Fruit fly (Drosophila melanogaster) whole organism, adult: ENCODE results near the gene cbt.
A peak's percentile ranks its signal among the peaks of the same experiment; 100 is the strongest.

Experiments
- CG11617 ChIP-seq: fragments of 200-800 bp; sonication (Bioruptor generic); optimal IDR thresholded peaks from 2 replicates; lab custom pipeline; 2017; ENCODE audit warnings: mild to moderate bottlenecking, missing biosample characterization, missing genetic modification reagents, missing genetic modification characterization
- CG12768 ChIP-seq: fragments of 200-800 bp; sonication (Bioruptor generic); optimal IDR thresholded peaks from 2 replicates; lab custom pipeline; 2017; ENCODE audit warnings: missing biosample characterization, missing genetic modification characterization, mild to moderate bottlenecking, moderate library complexity, missing genetic modification reagents
- CG14711 ChIP-seq: fragments of 200-800 bp; sonication (Bioruptor generic); optimal IDR thresholded peaks from 2 replicates; lab custom pipeline; 2018; ENCODE audit warnings: missing biosample characterization, mild to moderate bottlenecking, missing genetic modification characterization, moderate library complexity
- CG1620 ChIP-seq: fragments of 200-800 bp; sonication (Bioruptor generic); optimal IDR thresholded peaks from 2 replicates; lab custom pipeline; 2016; ENCODE audit warnings: missing biosample characterization, missing genetic modification characterization
- CG33017 ChIP-seq: fragments of 200-800 bp; sonication (Bioruptor generic); optimal IDR thresholded peaks from 2 replicates; lab custom pipeline; 2018; ENCODE audit warnings: missing biosample characterization, mild to moderate bottlenecking, missing genetic modification characterization, moderate library complexity
- CG5204 ChIP-seq: fragments of 200-800 bp; sonication (Bioruptor generic); optimal IDR thresholded peaks from 2 replicates; lab custom pipeline; 2016; ENCODE audit warnings: missing biosample characterization, missing genetic modification characterization
- CG7045 ChIP-seq: fragments of 200-800 bp; sonication (Bioruptor generic); optimal IDR thresholded peaks from 2 replicates; lab custom pipeline; 2017; ENCODE audit warnings: missing biosample characterization, mild to moderate bottlenecking, missing genetic modification characterization
- CG7101 ChIP-seq: fragments of 200-800 bp; sonication (Bioruptor generic); optimal IDR thresholded peaks from 2 replicates; lab custom pipeline; 2018; ENCODE audit warnings: missing biosample characterization, mild to moderate bottlenecking, missing genetic modification characterization, moderate library complexity
- Clk ChIP-seq: fragments of 200-800 bp; sonication (Bioruptor generic); optimal IDR thresholded peaks from 2 replicates; lab custom pipeline; 2017; ENCODE audit warnings: missing biosample characterization, missing genetic modification characterization
- Crg-1 ChIP-seq: fragments of 200-800 bp; sonication (Bioruptor generic); optimal IDR thresholded peaks from 2 replicates; lab custom pipeline; 2016; ENCODE audit warnings: missing biosample characterization, missing genetic modification characterization
- Hr96 ChIP-seq: fragments of 200-800 bp; sonication (Bioruptor generic); optimal IDR thresholded peaks from 2 replicates; lab custom pipeline; 2016; ENCODE audit warnings: missing biosample characterization, missing genetic modification characterization
- Mnt ChIP-seq: fragments of 200-800 bp; sonication (Bioruptor generic); optimal IDR thresholded peaks from 2 replicates; lab custom pipeline; 2016; ENCODE audit warnings: missing biosample characterization, mild to moderate bottlenecking, missing genetic modification characterization
- bab1 ChIP-seq: fragments of 200-800 bp; sonication (Bioruptor generic); optimal IDR thresholded peaks from 3 replicates; lab custom pipeline; 2019; ENCODE audit warnings: missing biosample characterization, mild to moderate bottlenecking, missing genetic modification characterization, moderate library complexity
- cic ChIP-seq: fragments of 200-800 bp; sonication (Bioruptor generic); optimal IDR thresholded peaks from 2 replicates; lab custom pipeline; 2017; ENCODE audit warnings: missing biosample characterization, mild to moderate bottlenecking, missing genetic modification characterization, moderate library complexity
- cnc ChIP-seq, 2 experiments: fragments of >200 bp; optimal IDR thresholded peaks; 2 replicates each; lab custom pipeline; 2017
- kay ChIP-seq: fragments of 200-800 bp; sonication (Bioruptor generic); peaks from one replicate; lab custom pipeline; 2016; ENCODE audit warnings: missing biosample characterization, missing genetic modification characterization, borderline replicate concordance
- ovo ChIP-seq: fragments of 200-800 bp; sonication (Bioruptor generic); optimal IDR thresholded peaks from 2 replicates; lab custom pipeline; 2016; ENCODE audit warnings: missing biosample characterization, missing genetic modification characterization
- pad ChIP-seq: fragments of 200-800 bp; sonication (Bioruptor generic); optimal IDR thresholded peaks from 3 replicates; lab custom pipeline; 2017; ENCODE audit warnings: missing biosample characterization, missing genetic modification characterization, mild to moderate bottlenecking, moderate library complexity, missing genetic modification reagents
- tj ChIP-seq: fragments of 200-800 bp; sonication (Bioruptor generic); optimal IDR thresholded peaks from 3 replicates; lab custom pipeline; 2017; ENCODE audit warnings: missing biosample characterization, mild to moderate bottlenecking, missing genetic modification characterization, moderate library complexity
- toe ChIP-seq: fragments of 200-800 bp; sonication (Bioruptor generic); optimal IDR thresholded peaks from 2 replicates; lab custom pipeline; 2016; ENCODE audit warnings: missing biosample characterization, missing genetic modification characterization

cbt gene

dm6 chr2L:518979-519891 lies 39.7 kb upstream of the cbt start:
- TF ChIP-seq cnc (optimal IDR thresholded peaks at IDR 0.05; lab: Kevin White, UChicago), result no peak
- no peak for TF ChIP-seq CG7045
- no peak for TF ChIP-seq CG12768
- TF ChIP-seq CG33017 (tag; lab: Kevin White, UChicago), result no peak
- no peak for TF ChIP-seq Hr96 (GFP tag; lab: Kevin White, UChicago)
- TF ChIP-seq Mnt (GFP tag; lab: Kevin White, UChicago), result no peak
- no peak for TF ChIP-seq CG5204 (GFP tag; lab: Kevin White, UChicago)
- TF ChIP-seq CG11617 (GFP tag; lab: Kevin White, UChicago), result no peak
- TF ChIP-seq bab1 (GFP tag; lab: Kevin White, UChicago), result no peak

dm6 chr2L:518620-518913 lies 39.1 kb upstream of the cbt start:
- TF ChIP-seq toe (GFP tag; lab: Kevin White, UChicago) (no peak), cic (no peak), CG11617 (GFP tag; lab: Kevin White, UChicago) (no peak), CG7045 (no peak)

dm6 chr2L:517911-518619 lies 38.6 kb upstream of the cbt start:
- no peak for TF ChIP-seq kay (GFP tag; lab: Kevin White, UChicago)
- TF ChIP-seq CG11617 (GFP tag; lab: Kevin White, UChicago), result no peak
- TF ChIP-seq ovo (GFP tag; lab: Kevin White, UChicago), result no peak

- TF ChIP-seq kay (GFP tag; lab: Kevin White, UChicago) (peak; percentile 30), Mnt (GFP tag; lab: Kevin White, UChicago) (no peak), ovo (GFP tag; lab: Kevin White, UChicago) (no peak)
These were observed 36.8 kb upstream of the cbt start for dm6 chr2L:516032-516993.

- TF ChIP-seq CG11617 (GFP tag; lab: Kevin White, UChicago) (no peak), Mnt (GFP tag; lab: Kevin White, UChicago) (no peak), kay (GFP tag; lab: Kevin White, UChicago) (no peak), CG7101 (no peak), Hr96 (GFP tag; lab: Kevin White, UChicago) (no peak), CG5204 (GFP tag; lab: Kevin White, UChicago) (no peak), cnc (optimal IDR thresholded peaks at IDR 0.05; lab: Kevin White, UChicago) (no peak), cic (no peak), CG33017 (tag; lab: Kevin White, UChicago) (no peak), CG7045 (no peak), CG14711 (no peak), CG1620 (no peak), Clk (GFP tag; lab: Kevin White, UChicago) (no peak), bab1 (GFP tag; lab: Kevin White, UChicago) (no peak), pad (GFP tag; lab: Kevin White, UChicago) (no peak), Crg-1 (GFP tag; lab: Kevin White, UChicago) (no peak)
These were observed 34.8 kb upstream of the cbt start for dm6 chr2L:514124-514818.

- TF ChIP-seq CG1620 (no peak), toe (GFP tag; lab: Kevin White, UChicago) (no peak), Mnt (GFP tag; lab: Kevin White, UChicago) (no peak), CG7101 (no peak), CG14711 (no peak), CG7045 (no peak), CG11617 (GFP tag; lab: Kevin White, UChicago) (no peak), CG12768 (no peak), CG33017 (tag; lab: Kevin White, UChicago) (no peak), cic (no peak), tj (GFP tag; lab: Kevin White, UChicago) (no peak), Clk (GFP tag; lab: Kevin White, UChicago) (no peak), ovo (GFP tag; lab: Kevin White, UChicago) (no peak), pad (GFP tag; lab: Kevin White, UChicago) (no peak), Crg-1 (GFP tag; lab: Kevin White, UChicago) (no peak), kay (GFP tag; lab: Kevin White, UChicago) (no peak)
These were observed 33.5 kb upstream of the cbt start for dm6 chr2L:513035-513434.
